Worm (Caenorhabditis elegans) whole organism, L2 larva: Measurements from ENCODE around the gene cutl-3.
A peak's percentile ranks its signal among the peaks of the same experiment; 100 is the strongest.

Source experiments
- C34F6.9 ChIP-seq: fragments of 150-350 bp; optimal IDR thresholded peaks from 2 replicates; lab custom pipeline; 2014; ENCODE audit warnings: missing biosample characterization, missing genetic modification characterization
- R02D3.7 ChIP-seq: fragments of 150-350 bp; optimal IDR thresholded peaks from 2 replicates; lab custom pipeline; 2014; ENCODE audit warnings: missing biosample characterization, missing genetic modification characterization
- Y55F3AM.14 ChIP-seq: fragments of 200-800 bp; sonication (Bioruptor generic); optimal IDR thresholded peaks from 2 replicates; lab custom pipeline; 2018; ENCODE audit warnings: mild to moderate bottlenecking, missing genetic modification characterization, missing compliant biosample characterization
- aly-2 ChIP-seq: fragments of 150-350 bp; optimal IDR thresholded peaks from 2 replicates; lab custom pipeline; 2014; ENCODE audit warnings: missing biosample characterization, missing genetic modification characterization
- ama-1 ChIP-seq: fragments of 150-350 bp; optimal IDR thresholded peaks from 2 replicates; lab custom pipeline; 2018; ENCODE audit warnings: inconsistent platforms
- blmp-1 ChIP-seq: sonication (generic microtip); optimal IDR thresholded peaks from 2 replicates; lab custom pipeline; 2017; ENCODE audit warnings: missing genetic modification characterization, mild to moderate bottlenecking, missing compliant biosample characterization, antibody characterized with exemption, moderate library complexity; ENCODE audit not compliant: insufficient read depth
- ceh-82 ChIP-seq: fragments of 150-350 bp; optimal IDR thresholded peaks from 2 replicates; lab custom pipeline; 2014; ENCODE audit warnings: missing biosample characterization, missing genetic modification characterization
- crh-2 ChIP-seq: sonication (generic microtip); optimal IDR thresholded peaks from 2 replicates; lab custom pipeline; 2017; ENCODE audit warnings: missing biosample characterization, missing genetic modification characterization
- dmd-4 ChIP-seq: sonication (generic microtip); optimal IDR thresholded peaks from 2 replicates; lab custom pipeline; 2017; ENCODE audit warnings: missing biosample characterization, missing genetic modification characterization
- elt-3 ChIP-seq: sonication (generic microtip); optimal IDR thresholded peaks from 2 replicates; lab custom pipeline; 2017; ENCODE audit warnings: missing biosample characterization, missing genetic modification characterization
- fos-1 ChIP-seq: fragments of 150-350 bp; optimal IDR thresholded peaks from 2 replicates; lab custom pipeline; 2014; ENCODE audit warnings: missing biosample characterization, missing genetic modification characterization
- gmeb-1 ChIP-seq: fragments of 150-350 bp; optimal IDR thresholded peaks from 2 replicates; lab custom pipeline; 2014; ENCODE audit warnings: missing biosample characterization, missing genetic modification characterization
- lin-11 ChIP-seq: fragments of 150-350 bp; sonication (generic microtip); optimal IDR thresholded peaks from 2 replicates; lab custom pipeline; 2014; ENCODE audit warnings: missing biosample characterization, missing genetic modification characterization, inconsistent platforms, mixed read lengths
- lsy-2 ChIP-seq, 2 experiments: fragments of 150-350 bp in 1 of 2; sonication (generic microtip) in 1 of 2; optimal IDR thresholded peaks; 2 replicates each; lab custom pipeline; 2014 to 2017; ENCODE audit warnings: missing biosample characterization in 2 of 2, missing genetic modification characterization in 2 of 2
- mab-5 ChIP-seq: fragments of 150-350 bp; optimal IDR thresholded peaks from 2 replicates; lab custom pipeline; 2014; ENCODE audit warnings: missing biosample characterization, missing genetic modification characterization
- mbf-1 ChIP-seq: sonication (generic microtip); optimal IDR thresholded peaks from 2 replicates; lab custom pipeline; 2017; ENCODE audit warnings: missing biosample characterization, missing genetic modification characterization
- mdl-1 ChIP-seq, 2 experiments: fragments of 150-350 bp in 1 of 2; sonication (generic microtip) in 1 of 2; optimal IDR thresholded peaks; 2 replicates each; lab custom pipeline; 2017; ENCODE audit warnings: missing biosample characterization in 2 of 2, missing genetic modification characterization in 2 of 2
- nhr-12 ChIP-seq: fragments of 150-350 bp; optimal IDR thresholded peaks from 2 replicates; lab custom pipeline; 2014; ENCODE audit warnings: missing biosample characterization, missing genetic modification characterization
- nhr-129 ChIP-seq: fragments of 150-350 bp; optimal IDR thresholded peaks from 2 replicates; lab custom pipeline; 2014; ENCODE audit warnings: missing biosample characterization, missing genetic modification characterization
- nhr-21 ChIP-seq: fragments of 150-350 bp; optimal IDR thresholded peaks from 2 replicates; lab custom pipeline; 2014; ENCODE audit warnings: missing biosample characterization, missing genetic modification characterization
- nhr-23 ChIP-seq: fragments of 150-350 bp; optimal IDR thresholded peaks from 2 replicates; lab custom pipeline; 2014; ENCODE audit warnings: missing biosample characterization, missing genetic modification reagents, missing genetic modification characterization
- nhr-6 ChIP-seq: fragments of 150-350 bp; optimal IDR thresholded peaks from 2 replicates; lab custom pipeline; 2014; ENCODE audit warnings: missing biosample characterization, missing genetic modification characterization
- sma-3 ChIP-seq: sonication (generic microtip); optimal IDR thresholded peaks from 2 replicates; lab custom pipeline; 2016; ENCODE audit warnings: missing genetic modification reagents, missing genetic modification characterization, missing compliant biosample characterization
- snpc-4 ChIP-seq: fragments of 150-350 bp; optimal IDR thresholded peaks from 2 replicates; lab custom pipeline; 2014; ENCODE audit warnings: missing biosample characterization, missing genetic modification characterization
- unc-39 ChIP-seq: fragments of 150-350 bp; optimal IDR thresholded peaks from 2 replicates; lab custom pipeline; 2014; ENCODE audit warnings: missing biosample characterization, missing genetic modification characterization
- unc-55 ChIP-seq: fragments of 150-350 bp; sonication (generic microtip); optimal IDR thresholded peaks from 3 replicates; lab custom pipeline; 2014; ENCODE audit warnings: missing biosample characterization, missing genetic modification reagents, missing genetic modification characterization
- unc-62 ChIP-seq: fragments of 150-350 bp; optimal IDR thresholded peaks from 2 replicates; lab custom pipeline; 2014; ENCODE audit warnings: missing biosample characterization, missing genetic modification reagents, missing genetic modification characterization
- zag-1 ChIP-seq: fragments of 150-350 bp; optimal IDR thresholded peaks from 2 replicates; lab custom pipeline; 2014; ENCODE audit warnings: missing biosample characterization, missing genetic modification characterization
- ztf-1 ChIP-seq: fragments of 200-800 bp; sonication (Bioruptor generic); conservative IDR thresholded peaks from 2 replicates; pipeline ENCODE4 v1.3.6; 2022; ENCODE audit warnings: missing genetic modification characterization, missing compliant biosample characterization

cutl-3 gene

ce11 chrX:15011526-15012274, 12.7 kb upstream of the cutl-3 start:
- TF ChIP-seq mab-5 (tag; lab: Kevin White, UChicago), result peak; percentile 67
- TF ChIP-seq lsy-2 (tag; optimal IDR thresholded peaks at IDR 0.05; lab: Kevin White, UChicago), result peak in 1 of 2 experiments; percentile 5
- TF ChIP-seq blmp-1, result no peak
- TF ChIP-seq snpc-4 (tag; lab: Kevin White, UChicago), result peak; percentile 12
- no peak for TF ChIP-seq nhr-12 (tag; lab: Kevin White, UChicago)
- TF ChIP-seq lin-11 (tag; lab: Kevin White, UChicago), result no peak
- no peak for TF ChIP-seq fos-1
- no peak for TF ChIP-seq nhr-6 (tag; lab: Kevin White, UChicago)
- no peak for TF ChIP-seq nhr-23 (tag; lab: Kevin White, UChicago)

ce11 chrX:15010941-15011340, 11.9 kb upstream of the cutl-3 start:
- TF ChIP-seq snpc-4 (tag; lab: Kevin White, UChicago) (peak; percentile 75), elt-3 (tag; lab: Kevin White, UChicago) (no peak)

ce11 chrX:15008697-15009096, 9.7 kb upstream of the cutl-3 start:
- TF ChIP-seq ceh-82 (tag; lab: Kevin White, UChicago) (no peak), mdl-1 (tag; optimal IDR thresholded peaks at IDR 0.05; lab: Kevin White, UChicago) (no peak), unc-39 (tag; lab: Kevin White, UChicago) (no peak)
- TF ChIP-seq, all 48 proteins: peak for 0

- peak; percentile 43 for TF ChIP-seq crh-2 (tag; lab: Kevin White, UChicago)
- peak; percentile 23 for TF ChIP-seq fos-1
- no peak for TF ChIP-seq nhr-21 (tag; lab: Kevin White, UChicago)
- no peak for TF ChIP-seq nhr-12 (tag; lab: Kevin White, UChicago)
- TF ChIP-seq mbf-1 (tag; lab: Kevin White, UChicago), result no peak
- no peak for TF ChIP-seq zag-1 (tag; lab: Kevin White, UChicago)
- peak; percentile 35 for TF ChIP-seq unc-55
- peak; percentile 32 for TF ChIP-seq C34F6.9 (tag; lab: Kevin White, UChicago)
- TF ChIP-seq nhr-129 (tag; lab: Kevin White, UChicago), result peak; percentile 46
These were observed 7.9 kb upstream of the cutl-3 start, which contains the start of gene ergi-2 for ce11 chrX:15006847-15007358. ergi-2 (minus strand) TSS chrX:15007308.

ce11 chrX:15003891-15004550, 5.0 kb upstream of the cutl-3 start, which contains the start of gene slc-25A18.1:
slc-25A18.1 (minus strand) TSS chrX:15003941.
- TF ChIP-seq aly-2 (no peak), gmeb-1 (tag; lab: Kevin White, UChicago) (no peak), dmd-4 (tag; lab: Kevin White, UChicago) (no peak), Y55F3AM.14 (GFP tag; lab: Kevin White, UChicago) (no peak), nhr-21 (tag; lab: Kevin White, UChicago) (no peak), ama-1 (no peak), ztf-1 (GFP tag; lab: Robert Waterston, UW) (no peak), blmp-1 (no peak)

ce11 chrX:14993744-14994143, 5.3 kb downstream of the cutl-3 start:
- TF ChIP-seq unc-39 (tag; lab: Kevin White, UChicago) (no peak), unc-62 (no peak), nhr-129 (tag; lab: Kevin White, UChicago) (no peak), ztf-1 (GFP tag; lab: Robert Waterston, UW) (no peak), sma-3 (GFP tag; lab: Kevin White, UChicago) (no peak), R02D3.7 (no peak), Y55F3AM.14 (GFP tag; lab: Kevin White, UChicago) (no peak)
